Worm (Caenorhabditis elegans): ENCODE results near the gene C50H2.13.

DNA sequence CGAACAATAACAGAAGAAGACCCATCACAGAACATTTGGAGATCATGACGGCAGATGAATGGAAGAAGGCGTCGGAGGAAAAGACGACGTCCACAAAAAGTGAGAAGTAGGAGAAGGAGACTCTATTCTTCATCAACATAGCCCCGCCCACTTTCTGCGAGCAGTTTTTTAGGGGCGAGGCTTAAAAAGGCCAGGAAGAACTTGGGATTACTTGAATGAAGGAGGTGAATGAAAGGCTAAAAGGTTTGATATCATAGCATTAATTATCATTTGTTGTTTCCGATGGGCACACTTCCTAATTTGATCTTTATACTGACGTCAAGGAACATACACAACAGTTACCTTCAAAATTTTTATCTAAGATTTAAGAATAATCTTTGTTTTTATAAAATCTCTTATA is 22.5 kb downstream of the C50H2.13 start, which contains the start of gene nlp-58:
- TF ChIP-seq W03F9.2 (tag; optimal IDR thresholded peaks at IDR 0.05) (no peak), dao-5 (tag; optimal IDR thresholded peaks at IDR 0.05) (no peak), him-1 (tag; optimal IDR thresholded peaks at IDR 0.05) (no peak)

All from whole organism, L4/young adult.